Worm (Caenorhabditis elegans): ENCODE data around the gene gst-42.

Gene gst-42

DNA sequence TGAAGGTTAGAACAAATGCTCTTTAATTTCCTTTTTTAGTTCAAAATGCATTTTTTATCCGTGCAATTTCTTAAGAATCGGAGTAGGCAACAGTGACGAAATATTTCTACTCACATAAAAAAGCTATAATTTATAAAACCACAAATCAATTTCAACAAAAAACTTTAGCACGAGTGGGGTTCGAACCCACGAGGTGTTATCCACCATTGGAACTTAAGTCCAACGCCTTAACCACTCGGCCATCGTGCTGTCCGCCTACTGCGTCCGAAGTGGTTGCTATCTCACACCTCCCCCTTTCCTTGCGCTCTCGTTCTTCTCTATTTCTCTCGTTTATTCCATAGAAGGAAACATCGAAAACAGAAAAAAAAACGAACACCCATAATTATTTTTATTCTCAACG is 29.9 kb upstream of the gst-42 start (continued):
- TF ChIP-seq let-526 (GFP tag; IDR thresholded peaks at IDR 0.05) (peak; percentile 61; the same call in 1 of the 2 replicates), pbrm-1 (GFP tag; IDR thresholded peaks at IDR 0.05) (peak; percentile 96), Y53F4B.3 (GFP tag; IDR thresholded peaks at IDR 0.05) (peak; percentile 73), F23B12.7 (tag; optimal IDR thresholded peaks at IDR 0.05; ENCODE audit: insufficient read depth) (peak; percentile 90), sptf-2 (GFP tag; optimal IDR thresholded peaks at IDR 0.05) (peak; percentile 69), hlh-12 (tag; optimal IDR thresholded peaks at IDR 0.05) (peak; percentile 87), snpc-4 (GFP tag; optimal IDR thresholded peaks at IDR 0.05) (peak; percentile 82), snpc-4 (tag; optimal IDR thresholded peaks at IDR 0.05) (peak in 1 of 4 experiments; percentile 83), mel-28 (tag; optimal IDR thresholded peaks at IDR 0.05; ENCODE audit: borderline replicate concordance) (no peak), hrde-1 (tag; optimal IDR thresholded peaks at IDR 0.05; ENCODE audit: borderline replicate concordance) (peak; percentile 57), hmg-20 (GFP tag; IDR thresholded peaks at IDR 0.05) (peak; percentile 67; the same call in 1 of the 2 replicates), lir-1 (GFP tag; conservative IDR thresholded peaks at IDR 0.05) (no peak), attf-3 (GFP tag; conservative IDR thresholded peaks at IDR 0.05) (no peak; the same call in 1 of the 2 replicates), ceh-79 (tag; optimal IDR thresholded peaks at IDR 0.05) (peak; percentile 36), ceh-91 (GFP tag; IDR thresholded peaks at IDR 0.05) (no peak), ztf-26 (tag; optimal IDR thresholded peaks at IDR 0.05) (peak; percentile 64), zfh-2 (GFP tag; conservative IDR thresholded peaks at IDR 0.05) (no peak), ceh-27 (GFP tag; optimal IDR thresholded peaks at IDR 0.05) (peak; percentile 85), F37B4.10 (GFP tag; IDR thresholded peaks at IDR 0.05) (0 out of 2 replicates have a peak, but pooled peaks have one; percentile 44), F39B2.1 (GFP tag; IDR thresholded peaks at IDR 0.05) (0 out of 2 replicates have a peak, but pooled peaks have one; percentile 52), ets-4 (GFP tag; optimal IDR thresholded peaks at IDR 0.05) (no peak), ZK185.1 (tag; optimal IDR thresholded peaks at IDR 0.05; ENCODE audit: poor library complexity, severe bottlenecking) (peak; percentile 75), ceh-40 (GFP tag; IDR thresholded peaks at IDR 0.05) (peak; percentile 73), atf-7 (tag; optimal IDR thresholded peaks at IDR 0.05) (peak; percentile 62), ztf-25 (GFP tag; IDR thresholded peaks at IDR 0.05) (peak; percentile 92), mxl-1 (tag; optimal IDR thresholded peaks at IDR 0.05) (peak; percentile 93), pha-4 (tag; optimal IDR thresholded peaks at IDR 0.05) (no peak), sdz-38 (tag; optimal IDR thresholded peaks at IDR 0.05) (no peak), F55B11.4 (tag; optimal IDR thresholded peaks at IDR 0.05; ENCODE audit: borderline replicate concordance, insufficient read depth) (no peak), rcor-1 (GFP tag; IDR thresholded peaks at IDR 0.05) (peak; percentile 87), hlh-26 (GFP tag; conservative IDR thresholded peaks at IDR 0.05) (no peak), Y56A3A.18 (GFP tag; IDR thresholded peaks at IDR 0.05) (peak; percentile 92), rpc-1 (optimal IDR thresholded peaks at IDR 0.05) (peak; percentile 95), rpc-1 (tag; optimal IDR thresholded peaks at IDR 0.05) (peak; percentile 98), unc-130 (GFP tag; optimal IDR thresholded peaks at IDR 0.05) (peak; percentile 48), F52B5.7 (tag; optimal IDR thresholded peaks at IDR 0.05) (peak; percentile 56), dox-1 (GFP tag; IDR thresholded peaks at IDR 0.05) (no peak; the same call in 1 of the 2 replicates)

ce11 chrX:11753155-11753554 is 25.4 kb upstream of the gst-42 start:
- no peak for TF ChIP-seq nhr-27 (tag; optimal IDR thresholded peaks at IDR 0.05)

- TF ChIP-seq madf-10 (tag; optimal IDR thresholded peaks at IDR 0.05) = no peak
These were observed 24.6 kb upstream of the gst-42 start for ce11 chrX:11752289-11752688.

All from whole organism, young adult.